Worm (Caenorhabditis elegans): Measurements from ENCODE around the gene Y37E11AL.9.

- TF ChIP-seq ztf-23 (GFP tag; IDR thresholded peaks at IDR 0.05) (no peak), flt-1 (GFP tag; IDR thresholded peaks at IDR 0.05) (no peak), med-1 (GFP tag; optimal IDR thresholded peaks at IDR 0.05; ENCODE audit: insufficient read depth) (no peak), cog-1 (tag; optimal IDR thresholded peaks at IDR 0.05) (no peak)
Measured at ce11 chrIV:3666543-3666942, 33.9 kb downstream of the Y37E11AL.9 start.
